Fruit fly (Drosophila melanogaster) Kc167 (cell line): Measurements from ENCODE around the gene SREBP.

Source experiments
- Myc ChIP-seq: fragments of >200 bp; optimal IDR thresholded peaks from 2 replicates; lab custom pipeline; 2017; ENCODE audit warnings: missing external identifiers
- Sin3A ChIP-seq: fragments of >200 bp; optimal IDR thresholded peaks from 2 replicates; lab custom pipeline; 2018; ENCODE audit warnings: missing external identifiers
- h ChIP-seq: fragments of >200 bp; optimal IDR thresholded peaks from 3 replicates; lab custom pipeline; 2018; ENCODE audit warnings: missing external identifiers
- insv ChIP-seq: fragments of >200 bp; optimal IDR thresholded peaks from 3 replicates; lab custom pipeline; 2018; ENCODE audit warnings: missing external identifiers
- psq ChIP-seq: fragments of >200 bp; optimal IDR thresholded peaks from 2 replicates; lab custom pipeline; 2017; ENCODE audit warnings: missing external identifiers
- ttk ChIP-seq: sonication (Bioruptor generic); optimal IDR thresholded peaks from 2 replicates; lab custom pipeline; 2017; ENCODE audit warnings: missing external identifiers

Gene SREBP

DNA sequence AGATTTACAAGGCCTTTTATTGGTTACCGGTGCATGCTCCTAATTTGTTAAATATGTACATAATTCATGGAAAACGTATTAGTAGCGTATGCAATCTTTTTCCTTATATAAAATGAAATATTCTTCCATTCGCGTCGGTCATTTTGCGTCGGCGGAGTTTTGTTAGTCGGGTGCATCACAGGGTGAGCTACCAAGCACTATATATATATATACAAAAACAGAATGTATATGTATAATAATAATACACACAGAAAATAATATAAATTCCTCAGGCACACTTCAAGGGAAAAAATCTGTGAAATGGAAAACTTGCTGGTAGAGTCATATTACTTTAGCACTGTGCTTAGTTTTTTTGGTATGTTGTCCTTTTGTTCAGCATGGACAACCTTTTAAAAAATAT, 5.2 kb downstream of the SREBP start, which contains the start of gene Ir76a:
Ir76a (plus strand) TSS at position 301 of the 400 bp plus-strand sequence.
- TF ChIP-seq Myc (no peak), h (lab: Kevin White, UChicago) (no peak), psq (lab: Kevin White, UChicago) (no peak), insv (no peak), Sin3A (lab: Kevin White, UChicago) (no peak), ttk (lab: Kevin White, UChicago) (no peak)

DNA sequence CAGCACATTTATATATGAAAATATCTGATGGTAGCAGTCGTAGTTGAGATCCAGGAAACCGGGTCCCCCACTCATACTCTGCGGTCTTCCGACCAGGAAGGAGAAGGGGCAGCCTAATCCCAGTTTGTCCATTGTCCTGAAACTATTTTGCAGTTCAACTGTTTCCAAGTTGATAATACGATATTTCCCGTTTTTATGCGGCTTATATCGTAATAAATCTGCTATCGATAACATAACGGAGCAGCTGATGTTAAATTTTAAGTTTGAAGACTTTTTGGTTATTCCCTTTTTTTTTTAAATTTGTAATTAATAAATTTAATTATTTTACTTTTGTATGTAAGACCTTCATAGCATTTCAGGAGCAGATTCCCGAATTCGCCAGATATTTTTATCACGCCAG, 7.4 kb downstream of the SREBP start, which contains the start of gene CG14102:
CG14102 (minus strand) TSS at position 187 of the 400 bp plus-strand sequence.
- no peak for TF ChIP-seq insv

DNA sequence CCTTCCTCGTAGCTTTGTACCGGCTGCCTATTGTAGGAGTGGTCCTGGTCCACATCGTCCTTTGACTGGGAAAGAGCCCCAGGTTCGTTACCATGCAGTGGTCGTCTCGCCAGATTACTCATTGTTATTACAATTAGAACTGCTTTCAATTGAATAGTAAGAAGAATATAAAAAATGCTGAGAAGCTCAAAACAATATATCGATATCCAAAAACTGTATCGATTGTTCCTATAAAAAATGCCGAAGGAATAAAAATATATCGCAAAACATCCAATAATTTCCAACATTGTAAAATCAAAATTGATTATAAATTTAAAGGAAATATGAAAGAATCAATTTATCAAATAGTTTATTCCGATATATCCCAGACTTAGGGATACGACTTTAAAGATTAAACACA, 11.2 kb downstream of the SREBP start, which contains the start of the genes TORIP and Ccdc58:
TORIP (minus strand) TSS at position 173 of the 400 bp plus-strand sequence.
Ccdc58 (plus strand) TSS at position 274 of the 400 bp plus-strand sequence.
- TF ChIP-seq h (lab: Kevin White, UChicago) (no peak), Sin3A (lab: Kevin White, UChicago) (no peak), psq (lab: Kevin White, UChicago) (no peak), ttk (lab: Kevin White, UChicago) (no peak), insv (no peak), Myc (no peak)

DNA sequence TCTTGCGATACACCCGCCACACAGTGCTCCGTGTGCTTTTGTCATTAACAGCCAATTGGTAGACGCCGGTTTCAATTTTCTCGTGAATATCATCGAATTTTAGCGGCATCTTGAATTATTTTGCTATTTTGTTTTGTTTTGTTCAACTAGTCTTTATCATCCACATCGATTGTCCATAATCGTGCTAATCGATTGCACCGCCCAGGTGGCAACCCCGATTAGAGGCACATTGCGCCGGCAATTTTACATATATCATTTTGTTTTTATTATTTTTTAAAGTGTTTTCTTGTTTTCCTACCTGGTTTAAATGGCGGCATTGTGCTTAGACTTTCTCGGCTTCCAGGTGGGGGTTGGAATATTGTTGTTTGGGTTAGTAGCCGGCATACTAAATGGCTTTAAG, 12.2 kb downstream of the SREBP start, which contains the start of gene CG34116:
CG34116 (minus strand) TSS at position 142 of the 400 bp plus-strand sequence.
- TF ChIP-seq insv (no peak), ttk (lab: Kevin White, UChicago) (no peak)

DNA sequence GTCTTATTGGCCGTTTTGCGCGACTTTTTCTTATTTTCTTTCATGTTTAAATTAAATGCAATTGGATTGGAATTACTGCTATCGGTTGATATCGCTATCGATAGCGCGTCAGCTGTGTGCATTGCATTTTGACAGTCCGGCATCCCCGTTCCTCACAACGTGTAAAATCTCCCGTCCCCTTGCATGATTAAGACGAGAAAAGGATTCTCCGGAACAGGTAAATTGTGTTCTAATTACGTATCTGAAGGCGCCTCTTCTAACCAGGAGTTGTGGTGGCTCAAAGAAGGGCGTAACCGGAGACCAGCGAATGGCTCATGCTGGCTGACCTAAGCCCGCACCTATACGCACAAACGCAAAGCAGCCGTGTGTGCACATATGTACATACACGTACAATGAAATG, 13.4 kb downstream of the SREBP start, which contains the start of the genes CG14104 and Kap-alpha1:
CG14104 (minus strand) TSS at position 97 of the 400 bp plus-strand sequence.
Kap-alpha1 (plus strand) TSS at position 130 of the 400 bp plus-strand sequence.
- no peak for TF ChIP-seq Sin3A (lab: Kevin White, UChicago)
- TF ChIP-seq h (lab: Kevin White, UChicago): no peak
- no peak for TF ChIP-seq Myc

DNA sequence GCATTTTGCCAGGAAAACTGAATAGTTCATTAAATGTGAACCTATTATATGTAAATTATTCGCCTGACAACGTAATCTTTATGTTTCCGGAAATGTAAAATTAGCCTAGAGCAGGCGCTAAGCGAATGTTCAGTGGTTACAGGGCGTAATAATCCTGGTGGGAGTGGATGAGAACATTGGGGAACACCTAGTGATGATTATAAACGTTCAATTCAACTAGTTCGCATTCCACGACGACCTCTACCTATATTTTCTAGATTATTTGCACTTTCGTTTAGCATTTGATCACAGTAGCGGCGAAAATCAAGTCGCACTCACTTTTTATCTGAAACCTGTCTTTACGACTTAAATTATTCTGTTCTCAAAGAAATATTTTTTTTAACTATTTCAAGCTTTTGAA, 13.8 kb downstream of the SREBP start:
- TF ChIP-seq psq (lab: Kevin White, UChicago) (no peak), h (lab: Kevin White, UChicago) (no peak), Sin3A (lab: Kevin White, UChicago) (no peak), ttk (lab: Kevin White, UChicago) (no peak), Myc (no peak), insv (no peak)

DNA sequence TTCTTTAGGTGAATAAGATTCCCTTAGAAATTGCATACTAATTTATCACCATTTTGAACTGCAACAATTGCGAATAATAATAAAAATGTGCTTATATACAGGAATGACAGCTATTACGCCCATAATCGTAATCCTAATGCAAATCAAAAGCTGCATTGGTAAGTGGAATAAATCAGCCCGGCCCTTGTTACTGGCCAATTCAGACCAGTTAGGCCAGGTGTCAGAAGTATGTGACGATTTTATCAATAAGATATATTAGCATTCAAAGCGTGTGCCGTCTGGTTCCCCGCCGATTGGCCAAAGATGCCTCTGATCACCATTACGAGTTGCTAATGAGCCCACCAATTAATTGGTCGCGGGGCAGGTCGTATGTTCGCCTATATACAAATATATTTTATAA, 18.8 kb downstream of the SREBP start:
- no peak for TF ChIP-seq ttk (lab: Kevin White, UChicago)

DNA sequence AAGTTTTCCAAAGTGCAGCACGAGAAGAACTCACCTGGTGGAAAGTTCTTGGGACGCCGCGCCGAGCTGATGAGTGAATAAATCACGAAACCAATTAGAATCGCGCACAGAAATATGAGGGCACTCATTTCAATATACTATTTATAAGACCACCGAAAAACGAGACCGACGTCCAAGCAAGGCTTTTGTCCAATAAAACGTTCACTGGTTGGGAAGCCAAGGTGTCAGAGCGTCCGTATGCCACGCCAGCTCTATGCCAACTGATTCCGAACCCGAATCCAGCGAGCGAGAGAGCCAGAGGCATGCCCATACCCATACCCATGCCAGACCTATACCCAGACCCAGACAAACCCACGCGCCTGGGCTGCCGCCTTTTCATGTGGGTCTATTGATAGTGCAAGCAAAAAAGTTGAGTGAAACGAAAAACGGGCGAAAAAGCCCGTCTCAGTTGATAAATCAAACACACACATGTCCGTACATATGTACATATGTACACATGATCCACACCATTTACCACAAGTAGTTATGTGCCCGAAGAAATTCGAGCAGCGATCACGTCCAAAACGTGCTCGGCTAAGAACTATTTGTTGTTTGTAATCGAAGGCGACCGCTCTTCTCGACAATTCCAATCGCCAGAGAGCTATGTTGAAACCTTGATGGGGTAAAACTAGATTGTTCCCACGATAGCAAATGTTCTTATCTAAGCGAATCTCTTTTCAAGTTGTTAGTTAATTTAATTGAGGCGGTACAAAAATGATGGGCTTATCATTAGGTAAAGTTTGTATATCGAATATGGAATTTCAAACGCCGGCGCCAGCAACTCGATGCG, 19.6 kb downstream of the SREBP start, which contains the start of gene Cyp305a1:
Cyp305a1 (minus strand) TSS at position 265 of the 829 bp plus-strand sequence.
- TF ChIP-seq ttk (lab: Kevin White, UChicago): no peak
- no peak for TF ChIP-seq Myc
- no peak for TF ChIP-seq psq (lab: Kevin White, UChicago)
- TF ChIP-seq Sin3A (lab: Kevin White, UChicago): no peak
- TF ChIP-seq insv: no peak
- TF ChIP-seq h (lab: Kevin White, UChicago): no peak

DNA sequence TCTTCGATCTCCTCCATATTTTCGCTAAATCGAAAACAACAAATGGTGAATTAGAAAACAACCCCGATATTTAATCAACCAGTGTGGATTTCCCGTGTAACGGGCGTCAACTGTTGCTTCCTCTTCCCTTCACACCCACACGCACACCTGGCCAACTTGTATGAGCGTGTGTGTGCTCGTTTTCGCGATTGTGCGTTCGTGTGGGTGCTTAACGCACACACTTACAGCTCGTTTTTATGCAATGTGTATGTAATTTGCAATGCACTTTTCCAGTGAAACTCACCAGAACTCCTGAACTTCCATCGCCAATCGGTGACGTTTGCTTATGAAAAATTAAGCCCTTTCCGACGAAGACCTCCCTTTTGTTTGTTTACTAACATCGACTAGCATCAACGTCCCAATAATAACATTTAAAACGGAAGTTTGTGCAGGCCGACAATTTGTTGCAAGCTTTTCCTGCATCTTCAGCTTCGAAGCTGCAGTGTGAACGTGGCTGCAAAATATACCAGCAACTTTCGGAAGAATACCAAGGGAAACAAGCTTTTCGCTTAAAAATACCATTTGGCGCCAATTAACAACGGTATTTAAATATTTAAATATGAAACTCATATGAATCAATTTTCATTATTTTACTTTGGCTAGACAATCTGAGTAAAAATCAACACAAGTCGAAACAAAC, 21.9 kb downstream of the SREBP start, which contains the start of gene cyc:
cyc (minus strand) TSS at position 467 of the 679 bp plus-strand sequence.
- TF ChIP-seq h (lab: Kevin White, UChicago) (no peak), ttk (lab: Kevin White, UChicago) (no peak), insv (no peak), psq (lab: Kevin White, UChicago) (no peak), Myc (no peak), Sin3A (lab: Kevin White, UChicago) (no peak)

DNA sequence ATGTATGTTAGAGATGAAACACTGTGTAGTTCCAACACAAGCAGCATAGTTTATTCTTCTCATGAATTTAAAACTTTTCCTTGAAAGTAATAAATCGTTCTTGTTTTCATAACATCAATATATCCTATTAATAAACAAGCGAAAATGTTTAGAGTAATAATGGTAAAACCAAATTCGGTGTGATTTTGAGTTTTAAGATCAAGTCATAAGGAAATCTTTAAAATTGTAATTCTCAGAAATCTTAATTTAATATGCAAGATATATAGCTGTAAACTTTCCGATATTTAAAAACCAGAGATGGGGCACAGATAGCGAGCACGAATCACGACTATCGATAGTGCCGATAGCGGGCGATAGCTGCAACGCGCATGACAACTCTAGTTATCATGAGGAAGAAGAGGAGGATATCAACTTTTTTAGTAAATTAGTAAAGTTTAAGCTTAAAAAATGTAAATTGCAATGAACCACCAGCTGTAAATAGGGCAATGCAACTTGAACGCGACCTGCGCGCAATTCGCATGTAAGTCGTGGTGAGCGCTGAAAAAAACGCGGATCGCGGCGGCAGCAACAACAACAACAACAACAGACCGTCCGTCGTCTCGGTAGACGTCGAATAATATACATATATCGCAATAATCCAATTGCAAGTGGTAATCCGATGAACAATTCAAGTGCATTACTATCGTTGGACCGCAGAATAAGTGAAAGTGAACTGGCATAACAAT, 24.2 kb downstream of the SREBP start, which contains the start of the genes Fibp and Deaf1:
Fibp (minus strand) TSS at position 161 of the 725 bp plus-strand sequence.
Deaf1 (plus strand) TSS at position 368 of the 725 bp plus-strand sequence.
- TF ChIP-seq psq (lab: Kevin White, UChicago) (no peak), insv (no peak), Myc (no peak)

DNA sequence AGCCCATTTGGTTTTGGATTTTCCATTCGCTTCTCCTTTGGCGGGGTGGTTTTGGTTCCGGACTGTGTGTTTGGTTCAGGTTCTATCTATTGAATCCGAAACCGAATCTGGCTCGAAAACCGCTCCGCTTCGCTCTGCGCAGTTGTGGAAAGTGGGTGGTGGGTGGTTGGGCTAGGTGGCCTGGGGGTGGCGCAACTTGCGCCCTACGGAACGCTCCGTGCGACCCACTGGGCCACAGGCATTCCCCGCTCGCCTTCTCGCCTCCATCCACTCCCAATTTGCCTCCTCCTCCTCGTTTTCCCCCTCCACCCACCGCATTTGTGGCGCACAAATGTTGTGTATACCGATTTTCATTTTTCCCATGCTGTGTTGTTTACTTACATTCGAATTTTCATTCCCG, 25.0 kb downstream of the SREBP start:
- TF ChIP-seq Sin3A (lab: Kevin White, UChicago) (no peak), psq (lab: Kevin White, UChicago) (no peak), insv (no peak), Myc (no peak), h (lab: Kevin White, UChicago) (no peak), ttk (lab: Kevin White, UChicago) (no peak)

DNA sequence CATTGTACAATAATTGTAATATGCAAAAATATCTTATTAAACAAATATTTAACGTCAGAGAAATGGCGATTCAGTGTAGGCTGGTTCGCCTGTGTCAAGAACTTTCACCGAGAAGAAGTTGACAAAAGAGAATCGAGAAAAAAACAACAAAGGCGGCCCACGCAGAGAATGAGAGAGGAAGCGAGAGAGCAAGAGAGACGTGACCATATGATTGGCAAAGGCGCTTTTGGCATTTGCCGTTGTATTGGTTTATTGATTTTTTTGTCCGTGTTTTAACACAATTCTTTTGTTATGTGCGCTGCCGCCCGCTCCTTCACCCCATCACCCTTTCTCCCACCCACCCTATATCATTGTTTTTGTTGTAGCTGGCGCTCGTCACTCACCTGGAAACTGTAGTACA, 39.5 kb downstream of the SREBP start:
- TF ChIP-seq psq (lab: Kevin White, UChicago) (no peak), Myc (no peak), insv (no peak), h (lab: Kevin White, UChicago) (no peak), ttk (lab: Kevin White, UChicago) (no peak), Sin3A (lab: Kevin White, UChicago) (no peak)
